Worm (Caenorhabditis elegans) whole organism, L3 larva: Measurements from ENCODE around the gene ncx-7.

ENCODE experiments used
- R02D3.7 ChIP-seq: fragments of 150-350 bp; optimal IDR thresholded peaks from 2 replicates; lab custom pipeline; 2014; ENCODE audit warnings: missing biosample characterization, missing genetic modification characterization
- ZK546.5 ChIP-seq: sonication (generic microtip); optimal IDR thresholded peaks from 2 replicates; lab custom pipeline; 2017; ENCODE audit warnings: missing biosample characterization, missing genetic modification characterization
- aly-2 ChIP-seq: fragments of 150-350 bp; optimal IDR thresholded peaks from 2 replicates; lab custom pipeline; 2014; ENCODE audit warnings: missing biosample characterization, missing genetic modification characterization
- ama-1 ChIP-seq: fragments of 150-350 bp; optimal IDR thresholded peaks from 2 replicates; lab custom pipeline; 2018
- ceh-28 ChIP-seq: fragments of 150-350 bp; optimal IDR thresholded peaks from 2 replicates; lab custom pipeline; 2014; ENCODE audit warnings: missing biosample characterization, missing genetic modification reagents, missing genetic modification characterization
- ceh-82 ChIP-seq: fragments of 150-350 bp; optimal IDR thresholded peaks from 2 replicates; lab custom pipeline; 2014; ENCODE audit warnings: missing biosample characterization, missing genetic modification characterization
- ceh-9 ChIP-seq: sonication (generic microtip); optimal IDR thresholded peaks from 2 replicates; lab custom pipeline; 2018; ENCODE audit warnings: missing biosample characterization, missing genetic modification characterization
- daf-12 ChIP-seq: fragments of 150-350 bp; optimal IDR thresholded peaks from 2 replicates; lab custom pipeline; 2014; ENCODE audit warnings: missing biosample characterization, missing genetic modification reagents, missing genetic modification characterization
- egl-27 ChIP-seq: sonication (generic microtip); optimal IDR thresholded peaks from 4 replicates; lab custom pipeline; 2017; ENCODE audit warnings: missing biosample characterization, missing genetic modification reagents, missing genetic modification characterization
- egl-5 ChIP-seq: fragments of 150-350 bp; optimal IDR thresholded peaks from 2 replicates; lab custom pipeline; 2017; ENCODE audit warnings: missing biosample characterization, missing genetic modification reagents, missing genetic modification characterization, inconsistent platforms
- elt-1 ChIP-seq: fragments of 150-350 bp; optimal IDR thresholded peaks from 2 replicates; lab custom pipeline; 2014; ENCODE audit warnings: missing biosample characterization, missing genetic modification characterization
- elt-2 ChIP-seq: sonication (generic microtip); optimal IDR thresholded peaks from 2 replicates; lab custom pipeline; 2016; ENCODE audit warnings: missing genetic modification reagents, mild to moderate bottlenecking, missing genetic modification characterization, missing compliant biosample characterization
- elt-3 ChIP-seq, 3 experiments: fragments of 150-350 bp in 1 of 3; sonication (generic microtip) in 2 of 3; optimal IDR thresholded peaks; 2 replicates in 2 of 3; 4 replicates in 1 of 3; lab custom pipeline; 2014 to 2017; ENCODE audit warnings: missing biosample characterization in 3 of 3, missing genetic modification characterization in 3 of 3
- eor-1 ChIP-seq, 2 experiments: fragments of 150-350 bp; optimal IDR thresholded peaks; 2 replicates each; lab custom pipeline; 2014 to 2018; ENCODE audit warnings: missing biosample characterization in 2 of 2, missing genetic modification characterization in 2 of 2
- fkh-10 ChIP-seq: sonication (generic microtip); optimal IDR thresholded peaks from 2 replicates; lab custom pipeline; 2017; ENCODE audit warnings: missing biosample characterization, missing genetic modification reagents, missing genetic modification characterization
- hmg-11 ChIP-seq: sonication (generic microtip); optimal IDR thresholded peaks from 2 replicates; lab custom pipeline; 2016; ENCODE audit warnings: missing genetic modification characterization, missing compliant biosample characterization
- jun-1 ChIP-seq: fragments of 150-350 bp; optimal IDR thresholded peaks from 2 replicates; lab custom pipeline; 2014; ENCODE audit warnings: missing biosample characterization, missing genetic modification reagents, missing genetic modification characterization
- lin-15B ChIP-seq: fragments of 150-350 bp; optimal IDR thresholded peaks from 2 replicates; lab custom pipeline; 2014; ENCODE audit warnings: missing biosample characterization, missing genetic modification characterization
- lin-39 ChIP-seq: fragments of 150-350 bp; optimal IDR thresholded peaks from 2 replicates; lab custom pipeline; 2018; ENCODE audit warnings: missing biosample characterization, missing genetic modification reagents, missing genetic modification characterization
- lsy-12 ChIP-seq: sonication (generic microtip); optimal IDR thresholded peaks from 2 replicates; lab custom pipeline; 2016; ENCODE audit warnings: mild to moderate bottlenecking, missing genetic modification characterization, missing compliant biosample characterization
- mml-1 ChIP-seq: fragments of 150-350 bp; sonication (generic microtip); optimal IDR thresholded peaks from 3 replicates; lab custom pipeline; 2014; ENCODE audit warnings: missing biosample characterization, missing genetic modification characterization
- nfya-1 ChIP-seq: sonication (generic microtip); optimal IDR thresholded peaks from 2 replicates; lab custom pipeline; 2017; ENCODE audit warnings: missing genetic modification characterization, mild to moderate bottlenecking, missing compliant biosample characterization, antibody characterized with exemption, moderate library complexity; ENCODE audit not compliant: insufficient read depth
- nhr-11 ChIP-seq: fragments of 150-350 bp; optimal IDR thresholded peaks from 2 replicates; lab custom pipeline; 2014; ENCODE audit warnings: missing biosample characterization, missing genetic modification characterization
- nhr-12 ChIP-seq: fragments of 150-350 bp; optimal IDR thresholded peaks from 2 replicates; lab custom pipeline; 2014; ENCODE audit warnings: missing biosample characterization, missing genetic modification characterization
- nhr-23 ChIP-seq: fragments of 150-350 bp; optimal IDR thresholded peaks from 2 replicates; lab custom pipeline; 2014; ENCODE audit warnings: missing biosample characterization, missing genetic modification reagents, missing genetic modification characterization
- nhr-237 ChIP-seq: fragments of 150-350 bp; optimal IDR thresholded peaks from 2 replicates; lab custom pipeline; 2014; ENCODE audit warnings: missing biosample characterization, missing genetic modification characterization
- nhr-25 ChIP-seq: sonication (generic microtip); optimal IDR thresholded peaks from 2 replicates; lab custom pipeline; 2017; ENCODE audit warnings: missing biosample characterization, missing genetic modification characterization
- nhr-28 ChIP-seq: fragments of 150-350 bp; optimal IDR thresholded peaks from 2 replicates; lab custom pipeline; 2014; ENCODE audit warnings: missing biosample characterization, missing genetic modification characterization
- nhr-43 ChIP-seq: sonication (generic microtip); optimal IDR thresholded peaks from 2 replicates; lab custom pipeline; 2016; ENCODE audit warnings: mild to moderate bottlenecking, missing genetic modification characterization, missing compliant biosample characterization; ENCODE audit not compliant: poor library complexity, severe bottlenecking
- nhr-67 ChIP-seq: fragments of 150-350 bp; optimal IDR thresholded peaks from 2 replicates; lab custom pipeline; 2014; ENCODE audit warnings: missing biosample characterization, missing genetic modification characterization
- nhr-76 ChIP-seq: fragments of 150-350 bp; sonication (generic microtip); optimal IDR thresholded peaks from 5 replicates; lab custom pipeline; 2014; ENCODE audit warnings: missing biosample characterization, missing genetic modification characterization
- nhr-77 ChIP-seq: fragments of 150-350 bp; optimal IDR thresholded peaks from 2 replicates; lab custom pipeline; 2014; ENCODE audit warnings: missing biosample characterization, missing genetic modification characterization
- pha-4 ChIP-seq: fragments of 150-350 bp; optimal IDR thresholded peaks from 2 replicates; lab custom pipeline; 2014; ENCODE audit warnings: missing biosample characterization, missing genetic modification reagents, missing genetic modification characterization
- pqm-1 ChIP-seq: fragments of 150-350 bp; optimal IDR thresholded peaks from 2 replicates; lab custom pipeline; 2017; ENCODE audit warnings: missing biosample characterization, missing genetic modification characterization, inconsistent platforms
- sea-2 ChIP-seq: fragments of 150-350 bp; sonication (generic microtip); optimal IDR thresholded peaks from 4 replicates; lab custom pipeline; 2014; ENCODE audit warnings: missing biosample characterization, missing genetic modification reagents, missing genetic modification characterization
- snpc-4 ChIP-seq: fragments of 150-350 bp; optimal IDR thresholded peaks from 2 replicates; lab custom pipeline; 2014; ENCODE audit warnings: missing biosample characterization, missing genetic modification characterization
- tbx-2 ChIP-seq: sonication (generic microtip); optimal IDR thresholded peaks from 2 replicates; lab custom pipeline; 2016; ENCODE audit warnings: mild to moderate bottlenecking, missing genetic modification characterization, missing compliant biosample characterization
- zag-1 ChIP-seq: fragments of 150-350 bp; optimal IDR thresholded peaks from 2 replicates; lab custom pipeline; 2014; ENCODE audit warnings: missing biosample characterization, missing genetic modification characterization
- ztf-11 ChIP-seq: fragments of 150-350 bp; optimal IDR thresholded peaks from 2 replicates; lab custom pipeline; 2014; ENCODE audit warnings: missing biosample characterization, missing genetic modification characterization
- ztf-4 ChIP-seq: fragments of 150-350 bp; optimal IDR thresholded peaks from 2 replicates; lab custom pipeline; 2014; ENCODE audit warnings: missing biosample characterization, missing genetic modification characterization

The ncx-7 gene

DNA sequence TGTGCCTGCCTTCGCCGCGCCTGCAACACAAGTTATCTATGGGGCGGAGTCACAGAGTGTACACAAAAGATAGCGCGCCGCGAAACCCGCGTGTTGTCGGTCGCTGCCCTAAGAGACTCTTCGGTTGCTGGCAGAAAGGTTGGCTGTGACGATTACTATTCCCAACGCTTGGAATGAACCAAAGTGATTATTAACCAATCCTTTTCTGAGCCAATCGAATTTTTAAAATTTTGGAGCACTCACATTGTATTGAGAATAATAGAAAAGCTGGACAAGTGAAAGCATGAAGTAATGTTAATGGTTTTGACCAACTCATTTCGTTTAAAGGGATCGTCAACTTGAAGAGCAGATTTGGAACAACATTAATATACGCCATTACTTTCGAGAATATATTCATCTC lies 2.8 kb downstream of the ncx-7 start:
- TF ChIP-seq elt-2 (tag; lab: Kevin White, UChicago), result peak; percentile 75
- no peak for TF ChIP-seq zag-1 (tag; lab: Kevin White, UChicago)
- TF ChIP-seq R02D3.7, result peak; percentile 20
- peak; percentile 44 for TF ChIP-seq pha-4 (tag; lab: Kevin White, UChicago)
- peak; percentile 67 for TF ChIP-seq pqm-1 (tag; lab: Kevin White, UChicago)
- TF ChIP-seq jun-1 (tag; lab: Kevin White, UChicago), result no peak
- no peak for TF ChIP-seq egl-5 (tag; lab: Kevin White, UChicago)
- no peak for TF ChIP-seq ceh-9 (tag; lab: Kevin White, UChicago)
- TF ChIP-seq nhr-11 (tag; lab: Kevin White, UChicago), result no peak
- peak; percentile 45 for TF ChIP-seq tbx-2 (tag; lab: Kevin White, UChicago)
- peak; percentile 34 for TF ChIP-seq nhr-77
- TF ChIP-seq daf-12 (tag; lab: Kevin White, UChicago), result no peak
- TF ChIP-seq lin-15B (tag; lab: Kevin White, UChicago), result peak; percentile 31
- TF ChIP-seq nfya-1 (tag; lab: Kevin White, UChicago), result peak; percentile 75
- no peak for TF ChIP-seq nhr-28 (tag; lab: Kevin White, UChicago)
- no peak for TF ChIP-seq nhr-12 (tag; lab: Kevin White, UChicago)
- TF ChIP-seq nhr-43 (tag; lab: Kevin White, UChicago), result peak; percentile 61
- no peak for TF ChIP-seq nhr-76 (tag; lab: Kevin White, UChicago)
- TF ChIP-seq lin-39, result peak; percentile 61
- TF ChIP-seq lsy-12 (tag; lab: Kevin White, UChicago), result peak; percentile 71
- peak; percentile 59 for TF ChIP-seq ceh-28 (tag; lab: Kevin White, UChicago)
- TF ChIP-seq ztf-11, result no peak
- no peak for TF ChIP-seq sea-2 (GFP tag; lab: Kevin White, UChicago)
- TF ChIP-seq hmg-11 (tag; lab: Kevin White, UChicago), result no peak
- no peak for TF ChIP-seq elt-1
- TF ChIP-seq eor-1 (tag; optimal IDR thresholded peaks at IDR 0.05; lab: Kevin White, UChicago), result no peak
- TF ChIP-seq elt-3 (tag; optimal IDR thresholded peaks at IDR 0.05; lab: Kevin White, UChicago), result no peak
- peak; percentile 13 for TF ChIP-seq ceh-82 (tag; lab: Kevin White, UChicago)
- peak; percentile 18 for TF ChIP-seq nhr-25 (tag; lab: Kevin White, UChicago)
- no peak for TF ChIP-seq nhr-67 (tag; lab: Kevin White, UChicago)
- no peak for TF ChIP-seq mml-1
- TF ChIP-seq egl-27 (tag; lab: Kevin White, UChicago), result no peak
- peak; percentile 99 for TF ChIP-seq snpc-4 (tag; lab: Kevin White, UChicago)
- TF ChIP-seq ZK546.5 (tag; lab: Kevin White, UChicago), result no peak
- TF ChIP-seq ama-1, result peak; percentile 96
- peak; percentile 80 for TF ChIP-seq nhr-23
- TF ChIP-seq nhr-237 (tag; lab: Kevin White, UChicago), result no peak
- peak; percentile 43 for TF ChIP-seq aly-2 (tag; lab: Kevin White, UChicago)
- no peak for TF ChIP-seq fkh-10 (GFP tag; lab: Kevin White, UChicago)

DNA sequence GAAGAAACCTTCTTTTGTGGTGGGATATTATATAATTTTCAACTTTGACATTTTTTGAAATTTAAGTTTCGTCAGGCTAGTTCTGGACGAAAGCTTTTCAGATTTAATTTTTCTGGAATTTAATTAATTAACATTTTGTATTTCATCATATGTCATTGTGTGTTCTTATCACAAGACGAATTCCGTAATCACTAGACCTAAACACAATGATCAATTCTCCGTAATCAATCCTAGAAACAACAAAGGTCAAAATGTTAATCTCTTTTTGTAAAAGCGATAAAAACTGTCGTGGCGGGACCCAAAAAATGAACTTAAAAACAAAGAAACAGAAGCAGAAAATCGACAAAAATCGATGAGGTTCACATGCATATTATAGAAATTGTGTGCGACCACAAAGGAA lies 5.4 kb downstream of the ncx-7 start:
- TF ChIP-seq zag-1 (tag; lab: Kevin White, UChicago), result no peak
- peak; percentile 28 for TF ChIP-seq pqm-1 (tag; lab: Kevin White, UChicago)
- TF ChIP-seq ztf-4 (tag; lab: Kevin White, UChicago), result no peak
- TF ChIP-seq elt-2 (tag; lab: Kevin White, UChicago), result peak; percentile 80

DNA sequence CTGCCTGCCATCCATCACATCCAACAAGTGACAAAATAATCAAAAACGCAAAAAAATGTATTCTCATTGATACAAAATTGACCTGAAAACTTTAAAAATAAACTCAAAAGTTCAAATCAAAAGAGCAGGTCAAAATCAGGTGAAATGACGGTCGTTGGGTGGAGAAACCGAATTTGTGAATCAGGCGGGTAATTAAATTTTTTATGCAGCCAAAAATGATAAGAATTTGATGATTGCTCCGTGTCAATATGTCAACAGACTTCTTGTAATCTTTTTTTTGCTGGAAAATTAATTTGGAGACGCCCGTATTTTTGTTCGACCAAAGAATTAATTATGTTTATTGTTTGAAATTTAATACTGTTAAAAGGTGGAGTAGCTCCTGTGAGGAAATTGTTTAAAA lies 6.2 kb downstream of the ncx-7 start, which contains the start of gene ncx-6:
ncx-6 (minus strand) TSS at position 88 of the 400 bp plus-strand sequence.
- TF ChIP-seq zag-1 (tag; lab: Kevin White, UChicago) (no peak), elt-2 (tag; lab: Kevin White, UChicago) (peak; percentile 76), fkh-10 (GFP tag; lab: Kevin White, UChicago) (no peak), pqm-1 (tag; lab: Kevin White, UChicago) (peak; percentile 0), sea-2 (GFP tag; lab: Kevin White, UChicago) (no peak)
